Fruit fly (Drosophila melanogaster): Measurements from ENCODE around the gene CG4766.

DNA sequence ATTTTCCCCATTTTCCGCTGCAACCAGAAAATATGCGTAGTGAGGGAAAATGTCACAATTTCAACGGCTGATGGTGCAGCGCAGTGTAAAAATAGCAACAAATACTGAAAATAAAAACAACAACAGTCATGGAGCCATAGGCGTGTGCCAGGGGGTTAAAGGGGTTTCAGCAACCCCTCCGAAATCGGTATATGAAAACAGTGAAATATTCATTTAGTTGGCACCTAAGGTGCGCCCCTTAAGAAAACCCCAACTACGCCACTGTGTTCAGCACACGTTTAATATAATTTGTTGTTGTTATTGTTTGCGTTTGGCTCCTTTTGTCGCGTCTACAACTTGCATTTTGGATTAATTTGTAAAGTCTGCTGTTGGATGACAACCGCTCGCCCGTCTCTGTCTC is 28.6 kb downstream of the CG4766 start:
- no peak for TF ChIP-seq CG8478 (optimal IDR thresholded peaks at IDR 0.05)
- TF ChIP-seq CTCF (optimal IDR thresholded peaks at IDR 0.05): no peak

Data from S2 (cell line).